Fruit fly (Drosophila melanogaster): Measurements from ENCODE around the gene CG13082.

Gene CG13082

DNA sequence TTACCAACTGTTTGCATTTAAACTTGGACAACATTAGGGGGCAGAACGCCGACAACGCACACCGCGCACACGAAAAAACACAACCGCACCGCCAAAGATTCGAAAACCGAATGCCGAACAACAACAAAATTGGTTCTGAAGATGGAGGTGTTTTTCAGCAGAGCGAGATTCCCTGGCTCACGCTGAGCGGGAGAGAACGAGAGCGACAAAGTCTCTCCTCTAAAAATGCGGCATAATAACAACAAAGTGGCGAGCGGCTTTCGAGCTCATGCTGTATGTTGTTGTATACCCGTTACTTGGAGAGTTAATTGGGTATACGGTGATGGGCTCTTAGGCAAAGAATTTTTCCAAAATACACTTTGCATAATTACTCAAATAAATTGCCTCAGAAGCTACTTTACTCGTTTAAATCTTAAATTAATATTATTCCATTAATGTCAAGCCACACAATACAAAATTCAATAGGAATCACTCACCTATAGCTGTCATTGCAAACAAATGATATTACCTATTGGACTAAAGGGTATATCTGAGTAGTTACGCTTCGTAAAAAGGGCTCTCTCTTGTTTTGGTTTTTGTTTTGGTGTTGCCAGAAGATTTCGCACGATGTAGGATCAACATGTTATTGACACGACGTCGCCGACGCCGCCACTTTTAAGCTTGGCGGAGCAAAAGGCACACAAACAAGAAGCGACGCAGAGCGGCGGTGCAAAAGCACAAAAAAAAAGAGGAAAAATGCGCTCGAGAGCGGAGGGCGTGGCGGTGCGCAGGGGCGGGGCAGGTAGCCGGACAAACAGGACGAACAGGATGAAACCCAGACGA is 34.5 kb downstream of the CG13082 start (continued):
- TF ChIP-seq Dfd (GFP tag; optimal IDR thresholded peaks at IDR 0.05) (no peak), ems (GFP tag; optimal IDR thresholded peaks at IDR 0.05) (peak; percentile 59), Antp (GFP tag; optimal IDR thresholded peaks at IDR 0.05) (no peak), CG3065 (GFP tag; optimal IDR thresholded peaks at IDR 0.05) (no peak), Sry-δ (GFP tag; optimal IDR thresholded peaks at IDR 0.05) (peak; percentile 2), CG8765 (GFP tag; IDR thresholded peaks at IDR 0.05) (peak; percentile 37; the same call in 1 of the 2 replicates), fu2 (GFP tag; optimal IDR thresholded peaks at IDR 0.05) (peak; percentile 22), HLH54F (GFP tag; optimal IDR thresholded peaks at IDR 0.05) (peak; percentile 71), peb (GFP tag; IDR thresholded peaks at IDR 0.05) (no peak), disco-r (GFP tag; optimal IDR thresholded peaks at IDR 0.05) (peak; percentile 45), otp (GFP tag; IDR thresholded peaks at IDR 0.05) (no peak; the same call in 2 of the 3 replicates), B-H1 (GFP tag; IDR thresholded peaks at IDR 0.05) (no peak), Oaz (GFP tag; IDR thresholded peaks at IDR 0.05) (no peak), Max (GFP tag; optimal IDR thresholded peaks at IDR 0.05) (peak; percentile 57), CG1529 (GFP tag; optimal IDR thresholded peaks at IDR 0.05) (no peak), chm (GFP tag; IDR thresholded peaks at IDR 0.05) (peak; percentile 53; the same call in 1 of the 2 replicates), klu (GFP tag; IDR thresholded peaks at IDR 0.05) (no peak), insv (GFP tag; optimal IDR thresholded peaks at IDR 0.05) (peak in 1 of 2 experiments; percentile 13), TFAM (GFP tag; optimal IDR thresholded peaks at IDR 0.05) (no peak), GATAe (GFP tag; conservative IDR thresholded peaks at IDR 0.05) (no peak; the same call in 1 of the 2 replicates), Dad (GFP tag; optimal IDR thresholded peaks at IDR 0.05) (peak; percentile 37), ftz-f1 (GFP tag; optimal IDR thresholded peaks at IDR 0.05) (peak; percentile 9), gcm2 (GFP tag; optimal IDR thresholded peaks at IDR 0.05) (no peak), slou (GFP tag; optimal IDR thresholded peaks at IDR 0.05) (peak; percentile 37), tgo (GFP tag; IDR thresholded peaks at IDR 0.05) (peak; percentile 62; the same call in 2 of the 3 replicates), bcd (GFP tag; optimal IDR thresholded peaks at IDR 0.05) (peak; percentile 63), chif (GFP tag; optimal IDR thresholded peaks at IDR 0.05) (peak in 1 of 2 experiments; percentile 55), btn (GFP tag; optimal IDR thresholded peaks at IDR 0.05) (no peak), stc (GFP tag; IDR thresholded peaks at IDR 0.05) (no peak), grn (GFP tag; optimal IDR thresholded peaks at IDR 0.05) (no peak), CG10543 (GFP tag; optimal IDR thresholded peaks at IDR 0.05) (peak; percentile 52), CG7786 (GFP tag; optimal IDR thresholded peaks at IDR 0.05) (peak; percentile 54), Fer2 (tag; optimal IDR thresholded peaks at IDR 0.05) (peak; percentile 40), Meics (GFP tag; optimal IDR thresholded peaks at IDR 0.05) (peak; percentile 79), CG10267 (tag; optimal IDR thresholded peaks at IDR 0.05) (peak; percentile 53), eve (GFP tag; optimal IDR thresholded peaks at IDR 0.05) (no peak), Hr78 (GFP tag; optimal IDR thresholded peaks at IDR 0.05) (peak in 1 of 2 experiments; percentile 8), Bdp1 (GFP tag; optimal IDR thresholded peaks at IDR 0.05) (peak; percentile 66), mam (GFP tag; optimal IDR thresholded peaks at IDR 0.05) (peak; percentile 73), zf30C (GFP tag; optimal IDR thresholded peaks at IDR 0.05) (no peak), CG31365 (tag; optimal IDR thresholded peaks at IDR 0.05) (peak; percentile 26), CG15269 (tag; optimal IDR thresholded peaks at IDR 0.05) (peak; percentile 75), ato (GFP tag; IDR thresholded peaks at IDR 0.05; ENCODE audit: partially characterized antibody) (no peak), CG6254 (GFP tag; optimal IDR thresholded peaks at IDR 0.05) (peak; percentile 68), sisA (GFP tag; IDR thresholded peaks at IDR 0.05) (peak; percentile 65), pros (GFP tag; optimal IDR thresholded peaks at IDR 0.05) (no peak), CG32532 (GFP tag; IDR thresholded peaks at IDR 0.05) (peak; percentile 65), Ada2b (GFP tag; IDR thresholded peaks at IDR 0.05) (0 out of 2 replicates have a peak, but pooled peaks have one; percentile 5), prd (optimal IDR thresholded peaks at IDR 0.05) (no peak), prd (GFP tag; IDR thresholded peaks at IDR 0.05) (peak; percentile 74)
